5 fruit fly cellular contexts compared by ENCODE assay signal in the genomic region with DNA sequence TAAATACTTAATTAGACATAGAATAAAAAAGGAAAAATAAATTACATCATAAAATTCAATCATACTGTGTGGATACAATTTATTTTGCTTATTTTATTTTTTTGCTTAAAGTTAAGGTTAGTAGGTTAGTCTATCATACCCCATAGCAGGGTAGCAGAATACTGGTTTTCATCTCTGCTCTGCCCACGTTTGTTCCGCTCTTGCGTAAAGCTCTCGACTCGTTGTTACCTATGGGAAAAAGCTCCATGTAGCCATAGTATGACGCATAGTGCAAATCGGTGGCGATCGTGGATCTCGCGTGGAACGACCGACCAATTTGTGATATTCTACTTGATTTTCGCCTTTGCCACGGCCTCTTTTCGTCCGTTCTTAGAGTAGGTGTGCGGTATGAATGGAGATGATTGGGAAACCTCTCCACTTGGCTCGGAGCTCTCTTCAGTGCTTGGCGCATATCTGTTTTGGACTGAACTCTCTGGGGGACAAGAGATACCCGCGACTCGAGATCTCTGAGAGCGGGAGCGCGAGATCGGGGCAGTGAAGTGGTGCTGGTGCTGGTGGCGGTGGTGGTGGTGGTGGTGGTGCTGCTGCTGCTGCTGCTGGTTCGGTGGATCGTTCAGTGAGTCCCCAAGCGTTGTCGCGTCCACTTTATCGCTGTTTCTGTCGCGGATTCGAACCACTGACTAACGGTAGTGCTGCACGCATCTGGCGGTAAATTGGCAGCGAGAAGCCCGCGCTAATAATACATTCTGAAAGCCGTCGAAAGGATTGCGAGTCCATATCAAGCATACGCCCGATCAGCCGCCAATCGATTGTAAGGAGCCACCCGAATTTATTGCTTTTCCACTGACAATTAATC.
TF ChIP-seq lines count a peak whose summit lies in the region.

Gene CG5001, plus strand, starts transcription at position 116 of the 856 bp plus-strand sequence.

TF ChIP-seq in whole organism, adult, 20 proteins besides CTCF, POLR2A, EP300 and RAD21 (continued from another document):
- TF ChIP-seq CG11617 (GFP tag; optimal IDR thresholded peaks at IDR 0.05; lab: Kevin White, UChicago) (peak; percentile 49), Clk (GFP tag; optimal IDR thresholded peaks at IDR 0.05; lab: Kevin White, UChicago) (no peak), CG33017 (tag; optimal IDR thresholded peaks at IDR 0.05; lab: Kevin White, UChicago) (peak; percentile 69)

TF ChIP-seq in whole organism, embryonic, 481 proteins besides CTCF, POLR2A, EP300 and RAD21 (continued from another document and continues in another):
- TF ChIP-seq zfh1 (GFP tag; IDR thresholded peaks at IDR 0.05; lab: Robert Waterston, UW) (peak; percentile 92), nerfin-1 (tag; optimal IDR thresholded peaks at IDR 0.05; lab: Kevin White, UChicago) (peak; percentile 86), zf30C (GFP tag; optimal IDR thresholded peaks at IDR 0.05; lab: Kevin White, UChicago) (no peak), tll (GFP tag; optimal IDR thresholded peaks at IDR 0.05; lab: Kevin White, UChicago) (no peak), CG32772 (GFP tag; IDR thresholded peaks at IDR 0.05; lab: Robert Waterston, UW) (peak; percentile 82), CG13894 (tag; optimal IDR thresholded peaks at IDR 0.05; lab: Kevin White, UChicago) (peak; percentile 86), Dip3 (GFP tag; optimal IDR thresholded peaks at IDR 0.05; lab: Kevin White, UChicago) (peak; percentile 41), aop (GFP tag; IDR thresholded peaks at IDR 0.05; lab: Robert Waterston, UW) (no peak), trh (GFP tag; optimal IDR thresholded peaks at IDR 0.05; lab: Kevin White, UChicago) (peak; percentile 29), sens (GFP tag; lab: Kevin White, UChicago) (peak; percentile 93), ken (GFP tag; IDR thresholded peaks at IDR 0.05; lab: Robert Waterston, UW) (peak; percentile 63; the same call in 1 of the 3 replicates), CG18011 (GFP tag; optimal IDR thresholded peaks at IDR 0.05; lab: Kevin White, UChicago) (peak; percentile 57), gt (GFP tag; IDR thresholded peaks at IDR 0.05; lab: Robert Waterston, UW) (peak; percentile 47; the same call in 1 of the 2 replicates), fd96Cb (tag; optimal IDR thresholded peaks at IDR 0.05; lab: Kevin White, UChicago) (peak; percentile 78), NC2β (GFP tag; optimal IDR thresholded peaks at IDR 0.05; lab: Kevin White, UChicago) (peak; percentile 60), CG34376 (GFP tag; optimal IDR thresholded peaks at IDR 0.05; lab: Kevin White, UChicago) (peak; percentile 83), CG7786 (GFP tag; optimal IDR thresholded peaks at IDR 0.05; lab: Kevin White, UChicago) (peak; percentile 53), CG7987 (GFP tag; optimal IDR thresholded peaks at IDR 0.05; lab: Kevin White, UChicago) (peak; percentile 54), CG4424 (GFP tag; optimal IDR thresholded peaks at IDR 0.05; lab: Kevin White, UChicago) (peak; percentile 80), Vsx1 (GFP tag; optimal IDR thresholded peaks at IDR 0.05; lab: Kevin White, UChicago) (no peak), chif (GFP tag; optimal IDR thresholded peaks at IDR 0.05; lab: Kevin White, UChicago) (peak; percentile 57 to 74), CG2199 (GFP tag; IDR thresholded peaks at IDR 0.05; lab: Robert Waterston, UW) (peak; percentile 42; the same call in 1 of the 3 replicates), crp (GFP tag; optimal IDR thresholded peaks at IDR 0.05; lab: Kevin White, UChicago) (peak in 1 of 2 experiments; percentile 30), danr (GFP tag; IDR thresholded peaks at IDR 0.05; lab: Robert Waterston, UW) (peak; percentile 63; the same call in 1 of the 2 replicates), vfl (GFP tag; optimal IDR thresholded peaks at IDR 0.05; lab: Kevin White, UChicago) (peak; percentile 47), Fer2 (tag; optimal IDR thresholded peaks at IDR 0.05; lab: Kevin White, UChicago) (peak; percentile 82), exex (tag; optimal IDR thresholded peaks at IDR 0.05; lab: Kevin White, UChicago) (peak; percentile 51), vnd (GFP tag; IDR thresholded peaks at IDR 0.05; lab: Robert Waterston, UW; ENCODE audit: partially characterized antibody) (no peak)

TF ChIP-seq in whole organism, prepupa, 60 proteins besides CTCF, POLR2A, EP300 and RAD21 (continued from another document and continues in another):
- TF ChIP-seq dac (GFP tag; optimal IDR thresholded peaks at IDR 0.05; lab: Kevin White, UChicago) (peak; percentile 22), eg (GFP tag; IDR thresholded peaks at IDR 0.05; lab: Robert Waterston, UW) (peak; percentile 95), topi (GFP tag; optimal IDR thresholded peaks at IDR 0.05; lab: Kevin White, UChicago) (no peak), ss (GFP tag; optimal IDR thresholded peaks at IDR 0.05; lab: Kevin White, UChicago) (peak in 1 of 2 experiments; percentile 22), Eip93F (GFP tag; optimal IDR thresholded peaks at IDR 0.05; lab: Kevin White, UChicago) (no peak), CG9139 (GFP tag; optimal IDR thresholded peaks at IDR 0.05; lab: Kevin White, UChicago) (no peak), CG15336 (GFP tag; IDR thresholded peaks at IDR 0.05; lab: Robert Waterston, UW) (peak; percentile 86), CG6792 (GFP tag; optimal IDR thresholded peaks at IDR 0.05; lab: Kevin White, UChicago) (peak; percentile 74), salr (GFP tag; optimal IDR thresholded peaks at IDR 0.05; lab: Kevin White, UChicago) (peak in 1 of 2 experiments; percentile 6), net (GFP tag; optimal IDR thresholded peaks at IDR 0.05; lab: Kevin White, UChicago) (peak; percentile 83), achi (GFP tag; optimal IDR thresholded peaks at IDR 0.05; lab: Kevin White, UChicago) (peak; percentile 72), spab (GFP tag; optimal IDR thresholded peaks at IDR 0.05; lab: Kevin White, UChicago) (peak; percentile 65), Hr39 (GFP tag; optimal IDR thresholded peaks at IDR 0.05; lab: Kevin White, UChicago) (no peak), Sox102F (GFP tag; optimal IDR thresholded peaks at IDR 0.05; lab: Kevin White, UChicago) (no peak), Lpt (GFP tag; optimal IDR thresholded peaks at IDR 0.05; lab: Kevin White, UChicago) (peak; percentile 65), svp (GFP tag; lab: Kevin White, UChicago) (peak; percentile 92), CG4318 (GFP tag; optimal IDR thresholded peaks at IDR 0.05; lab: Kevin White, UChicago) (no peak), CG34406 (GFP tag; optimal IDR thresholded peaks at IDR 0.05; lab: Kevin White, UChicago) (no peak), CG31627 (GFP tag; optimal IDR thresholded peaks at IDR 0.05; lab: Kevin White, UChicago) (peak; percentile 69), CG16779 (tag; optimal IDR thresholded peaks at IDR 0.05; lab: Kevin White, UChicago) (peak; percentile 66), Smox (GFP tag; optimal IDR thresholded peaks at IDR 0.05; lab: Kevin White, UChicago) (no peak), CG11294 (GFP tag; IDR thresholded peaks at IDR 0.05; lab: Robert Waterston, UW) (peak; percentile 83), Gug (GFP tag; IDR thresholded peaks at IDR 0.05; lab: Robert Waterston, UW) (peak; percentile 76), CG3919 (GFP tag; optimal IDR thresholded peaks at IDR 0.05; lab: Kevin White, UChicago) (peak; percentile 83), OdsH (GFP tag; optimal IDR thresholded peaks at IDR 0.05; lab: Kevin White, UChicago) (no peak), CG8119 (GFP tag; IDR thresholded peaks at IDR 0.05; lab: Robert Waterston, UW) (peak; percentile 88), esn (GFP tag; optimal IDR thresholded peaks at IDR 0.05; lab: Kevin White, UChicago) (peak; percentile 87), fd59A (GFP tag; optimal IDR thresholded peaks at IDR 0.05; lab: Kevin White, UChicago) (peak; percentile 20), CG8319 (GFP tag; optimal IDR thresholded peaks at IDR 0.05; lab: Kevin White, UChicago) (peak; percentile 49), CG6276 (GFP tag; optimal IDR thresholded peaks at IDR 0.05; lab: Kevin White, UChicago) (peak; percentile 71), CG32006 (GFP tag; optimal IDR thresholded peaks at IDR 0.05; lab: Kevin White, UChicago) (peak; percentile 75)

TF ChIP-seq in whole organism, pupa, 21 proteins besides CTCF, POLR2A, EP300 and RAD21 (continued from another document):
- peak; percentile 84 for TF ChIP-seq CG12605 (GFP tag; IDR thresholded peaks at IDR 0.05; lab: Robert Waterston, UW)
- peak; percentile 64 for TF ChIP-seq Snoo (tag; optimal IDR thresholded peaks at IDR 0.05; lab: Kevin White, UChicago)
- TF ChIP-seq CG4496 (GFP tag; IDR thresholded peaks at IDR 0.05; lab: Robert Waterston, UW): peak; percentile 92

TF ChIP-seq in whole organism, wandering third instar larva, 38 proteins besides CTCF, POLR2A, EP300 and RAD21 (continued from another document):
- TF ChIP-seq dmrt93B (GFP tag; optimal IDR thresholded peaks at IDR 0.05; lab: Kevin White, UChicago) (no peak), tai (GFP tag; optimal IDR thresholded peaks at IDR 0.05; lab: Kevin White, UChicago) (no peak), Rel (GFP tag; optimal IDR thresholded peaks at IDR 0.05; lab: Kevin White, UChicago) (no peak), Rel (tag; optimal IDR thresholded peaks at IDR 0.05; lab: Kevin White, UChicago) (peak; percentile 78), usp (GFP tag; optimal IDR thresholded peaks at IDR 0.05; lab: Kevin White, UChicago) (no peak), Dif (GFP tag; optimal IDR thresholded peaks at IDR 0.05; lab: Kevin White, UChicago; ENCODE audit: partially characterized antibody) (peak; percentile 95)
TF ChIP-seq in whole organism, wandering third instar larva: peak in this region for 16.
